Worm (Caenorhabditis elegans): ENCODE results near the gene C28H8.7.

The C28H8.7 gene

ce11 chrIII:5845483-5845882 is 41.3 kb downstream of the C28H8.7 start (continued):
- TF ChIP-seq dmd-8 (GFP tag; IDR thresholded peaks at IDR 0.05) (no peak), tra-1 (GFP tag; IDR thresholded peaks at IDR 0.05) (no peak), sdz-12 (GFP tag; optimal IDR thresholded peaks at IDR 0.05) (no peak), ZK337.2 (GFP tag; IDR thresholded peaks at IDR 0.05) (no peak), lin-29 (GFP tag; IDR thresholded peaks at IDR 0.05) (no peak), dmd-9 (GFP tag; IDR thresholded peaks at IDR 0.05) (no peak), dve-1 (tag; optimal IDR thresholded peaks at IDR 0.05; ENCODE audit: insufficient read depth) (peak; percentile 11), spr-3 (GFP tag; optimal IDR thresholded peaks at IDR 0.05) (no peak), unc-62 (GFP tag; optimal IDR thresholded peaks at IDR 0.05 in 1 of 2) (peak in 1 of 2 experiments; percentile 91), unc-62 (tag; optimal IDR thresholded peaks at IDR 0.05) (no peak), egl-43 (GFP tag; IDR thresholded peaks at IDR 0.05) (no peak), ces-1 (GFP tag; optimal IDR thresholded peaks at IDR 0.05) (peak; percentile 39), Y48G9A.11 (GFP tag; IDR thresholded peaks at IDR 0.05) (no peak), skn-1 (tag; optimal IDR thresholded peaks at IDR 0.05) (no peak), nhr-25 (tag; optimal IDR thresholded peaks at IDR 0.05; ENCODE audit: borderline replicate concordance, insufficient read depth) (no peak), nhr-41 (GFP tag; IDR thresholded peaks at IDR 0.05) (no peak), madf-9 (GFP tag; conservative IDR thresholded peaks at IDR 0.05) (no peak), mep-1 (tag; optimal IDR thresholded peaks at IDR 0.05) (peak; percentile 70), tag-97 (GFP tag; IDR thresholded peaks at IDR 0.05) (no peak), dmd-6 (GFP tag; IDR thresholded peaks at IDR 0.05) (no peak; the same call in none of the 2 replicates), T26A8.4 (GFP tag; IDR thresholded peaks at IDR 0.05) (no peak), nhr-48 (tag; optimal IDR thresholded peaks at IDR 0.05) (no peak), dpl-1 (GFP tag; optimal IDR thresholded peaks at IDR 0.05) (peak; percentile 27), mdl-1 (tag; optimal IDR thresholded peaks at IDR 0.05) (peak; percentile 60 to 93), hlh-11 (tag; optimal IDR thresholded peaks at IDR 0.05) (peak; percentile 43), nhr-111 (GFP tag; optimal IDR thresholded peaks at IDR 0.05) (no peak), pha-4 (GFP tag; IDR thresholded peaks at IDR 0.05) (no peak), pha-4 (tag; optimal IDR thresholded peaks at IDR 0.05) (no peak), ceh-82 (tag; optimal IDR thresholded peaks at IDR 0.05) (no peak), nhr-10 (tag; optimal IDR thresholded peaks at IDR 0.05) (no peak), T20F7.1 (GFP tag; optimal IDR thresholded peaks at IDR 0.05) (no peak), nhr-42 (GFP tag; IDR thresholded peaks at IDR 0.05) (no peak), lin-1 (GFP tag; IDR thresholded peaks at IDR 0.05) (no peak), mdt-29 (GFP tag; IDR thresholded peaks at IDR 0.05) (no peak), F49E8.2 (tag; optimal IDR thresholded peaks at IDR 0.05; ENCODE audit: borderline replicate concordance) (no peak), mes-2 (tag; optimal IDR thresholded peaks at IDR 0.05; ENCODE audit: poor library complexity, severe bottlenecking) (peak; percentile 30), ztf-7 (tag; optimal IDR thresholded peaks at IDR 0.05) (no peak)

ce11 chrIII:5843662-5844061 is 43.1 kb downstream of the C28H8.7 start:
- TF ChIP-seq ceh-44 (GFP tag; IDR thresholded peaks at IDR 0.05) (no peak), hmg-1.1 (GFP tag; IDR thresholded peaks at IDR 0.05) (0 out of 2 replicates have a peak, but pooled peaks have one; percentile 21), unc-62 (GFP tag; optimal IDR thresholded peaks at IDR 0.05 in 1 of 2) (peak in 1 of 2 experiments; percentile 39), unc-62 (tag; optimal IDR thresholded peaks at IDR 0.05) (no peak)

ce11 chrIII:5842920-5843319 is 43.9 kb downstream of the C28H8.7 start:
- TF ChIP-seq T26A8.4 (GFP tag; IDR thresholded peaks at IDR 0.05) (no peak), rbr-2 (tag; optimal IDR thresholded peaks at IDR 0.05) (peak; percentile 20), dve-1 (tag; optimal IDR thresholded peaks at IDR 0.05; ENCODE audit: insufficient read depth) (peak; percentile 8), mes-2 (tag; optimal IDR thresholded peaks at IDR 0.05; ENCODE audit: poor library complexity, severe bottlenecking) (peak; percentile 13), mep-1 (tag; optimal IDR thresholded peaks at IDR 0.05) (peak; percentile 23), zfp-2 (tag; optimal IDR thresholded peaks at IDR 0.05) (no peak), ctbp-1 (GFP tag; IDR thresholded peaks at IDR 0.05) (peak; percentile 38; the same call in 1 of the 2 replicates), saeg-2 (GFP tag; IDR thresholded peaks at IDR 0.05) (no peak), egl-43 (GFP tag; IDR thresholded peaks at IDR 0.05) (0 out of 2 replicates have a peak, but pooled peaks have one; percentile 29), fkh-10 (GFP tag; optimal IDR thresholded peaks at IDR 0.05) (peak; percentile 29), pha-4 (GFP tag; IDR thresholded peaks at IDR 0.05) (no peak), pha-4 (tag; optimal IDR thresholded peaks at IDR 0.05) (peak; percentile 16), hlh-11 (tag; optimal IDR thresholded peaks at IDR 0.05) (peak; percentile 20), lsy-2 (tag; optimal IDR thresholded peaks at IDR 0.05) (peak in 1 of 2 experiments; percentile 26)

All from whole organism, L4 larva.